Worm (Caenorhabditis elegans) whole organism, L3 larva: Measurements from ENCODE around the gene ceh-53.

Experiments used
- lin-15B ChIP-seq: fragments of 150-350 bp; optimal IDR thresholded peaks from 2 replicates; lab custom pipeline; 2014; ENCODE audit warnings: missing biosample characterization, missing genetic modification characterization
- lin-39 ChIP-seq: fragments of 150-350 bp; optimal IDR thresholded peaks from 2 replicates; lab custom pipeline; 2018; ENCODE audit warnings: missing biosample characterization, missing genetic modification reagents, missing genetic modification characterization
- nhr-76 ChIP-seq: fragments of 150-350 bp; sonication (generic microtip); optimal IDR thresholded peaks from 5 replicates; lab custom pipeline; 2014; ENCODE audit warnings: missing biosample characterization, missing genetic modification characterization
- zag-1 ChIP-seq: fragments of 150-350 bp; optimal IDR thresholded peaks from 2 replicates; lab custom pipeline; 2014; ENCODE audit warnings: missing biosample characterization, missing genetic modification characterization
- ztf-4 ChIP-seq: fragments of 150-350 bp; optimal IDR thresholded peaks from 2 replicates; lab custom pipeline; 2014; ENCODE audit warnings: missing biosample characterization, missing genetic modification characterization

ceh-53 gene

ce11 chrIV:3552933-3553332 lies 54.9 kb downstream of the ceh-53 start:
- TF ChIP-seq lin-15B (tag; lab: Kevin White, UChicago) (no peak), zag-1 (no peak), nhr-76 (tag; lab: Kevin White, UChicago) (no peak), ztf-4 (tag; lab: Kevin White, UChicago) (no peak), lin-39 (tag; lab: Kevin White, UChicago) (no peak)
